Fruit fly (Drosophila melanogaster) whole organism, embryonic: ENCODE measurements around the gene CG46462.

Source experiments
- Abd-B ChIP-seq: fragments of 200-800 bp; sonication (Bioruptor generic); optimal IDR thresholded peaks from 2 replicates; lab custom pipeline; 2018; ENCODE audit warnings: missing biosample characterization, mild to moderate bottlenecking, missing genetic modification characterization, moderate library complexity
- Antp ChIP-seq: fragments of 200-800 bp; sonication (Bioruptor generic); optimal IDR thresholded peaks from 3 replicates; lab custom pipeline; 2016; ENCODE audit warnings: missing biosample characterization, missing genetic modification characterization
- CG10267 ChIP-seq: fragments of 200-800 bp; sonication (Bioruptor generic); optimal IDR thresholded peaks from 2 replicates; lab custom pipeline; 2018; ENCODE audit warnings: missing biosample characterization, mild to moderate bottlenecking, missing genetic modification characterization, moderate library complexity
- CG10543 ChIP-seq: fragments of 200-800 bp; sonication (Bioruptor generic); optimal IDR thresholded peaks from 3 replicates; lab custom pipeline; 2017; ENCODE audit warnings: missing biosample characterization, mild to moderate bottlenecking, missing genetic modification characterization, moderate library complexity
- CG11695 ChIP-seq: fragments of 200-800 bp; sonication (Bioruptor generic); IDR thresholded peaks from 3 replicates; pipeline ENCODE4 v1.3.6; 2022; ENCODE audit warnings: missing biosample characterization, missing genetic modification characterization
- CG12942 ChIP-seq: fragments of 200-800 bp; sonication (Bioruptor generic); optimal IDR thresholded peaks from 3 replicates; lab custom pipeline; 2016; ENCODE audit warnings: missing biosample characterization, missing genetic modification characterization
- CG13894 ChIP-seq: fragments of 200-800 bp; sonication (Bioruptor generic); optimal IDR thresholded peaks from 3 replicates; lab custom pipeline; 2018; ENCODE audit warnings: missing biosample characterization, mild to moderate bottlenecking, missing genetic modification characterization, moderate library complexity
- CG15479 ChIP-seq: fragments of 200-800 bp; sonication (Bioruptor generic); optimal IDR thresholded peaks from 3 replicates; lab custom pipeline; 2019; ENCODE audit warnings: missing biosample characterization, mild to moderate bottlenecking, missing genetic modification characterization, moderate library complexity
- CG1602 ChIP-seq: fragments of 200-800 bp; sonication (Bioruptor generic); optimal IDR thresholded peaks from 3 replicates; lab custom pipeline; 2016; ENCODE audit warnings: missing biosample characterization, missing genetic modification characterization
- CG17912 ChIP-seq: fragments of 200-800 bp; sonication (Bioruptor generic); optimal IDR thresholded peaks from 2 replicates; lab custom pipeline; 2018; ENCODE audit warnings: missing biosample characterization, mild to moderate bottlenecking, missing genetic modification characterization
- CG1792 ChIP-seq: fragments of 200-800 bp; sonication (Bioruptor generic); optimal IDR thresholded peaks from 2 replicates; lab custom pipeline; 2016; ENCODE audit warnings: missing biosample characterization, missing genetic modification characterization
- CG30020 ChIP-seq: fragments of 200-800 bp; optimal IDR thresholded peaks from 2 replicates; lab custom pipeline; 2019; ENCODE audit warnings: missing biosample characterization, mild to moderate bottlenecking, missing genetic modification characterization, moderate library complexity
- CG31388 ChIP-seq: fragments of 200-800 bp; sonication (Bioruptor generic); optimal IDR thresholded peaks from 2 replicates; lab custom pipeline; 2016; ENCODE audit warnings: missing biosample characterization, missing genetic modification characterization
- CG3281 ChIP-seq: fragments of 200-800 bp; sonication (Bioruptor generic); optimal IDR thresholded peaks from 3 replicates; lab custom pipeline; 2017; ENCODE audit warnings: missing biosample characterization, mild to moderate bottlenecking, missing genetic modification characterization
- CG34422 ChIP-seq: fragments of 200-800 bp; sonication (Bioruptor generic); IDR thresholded peaks from 3 replicates; pipeline ENCODE4 v1.3.6; 2022; ENCODE audit warnings: missing biosample characterization, missing genetic modification characterization
- CG42726 ChIP-seq: fragments of 200-800 bp; sonication (Bioruptor generic); IDR thresholded peaks from 2 replicates; pipeline ENCODE4 v1.3.6; 2022; ENCODE audit warnings: missing biosample characterization, missing genetic modification characterization; ENCODE audit not compliant: partially characterized antibody
- CG43689 ChIP-seq: fragments of 200-800 bp; sonication (Bioruptor generic); IDR thresholded peaks from 2 replicates; pipeline ENCODE4 v1.3.6; 2022; ENCODE audit warnings: missing biosample characterization, missing genetic modification characterization
- CG8281 ChIP-seq: fragments of 200-800 bp; sonication (Bioruptor generic); optimal IDR thresholded peaks from 2 replicates; lab custom pipeline; 2018; ENCODE audit warnings: missing biosample characterization, mild to moderate bottlenecking, missing genetic modification characterization, moderate library complexity
- CG9215 ChIP-seq: fragments of 200-800 bp; sonication (Bioruptor generic); IDR thresholded peaks from 2 replicates; pipeline ENCODE4 v1.3.6; 2022; ENCODE audit warnings: missing biosample characterization, missing genetic modification characterization
- CoRest ChIP-seq: fragments of 200-800 bp; sonication (Bioruptor generic); optimal IDR thresholded peaks from 3 replicates; lab custom pipeline; 2018; ENCODE audit warnings: missing biosample characterization, mild to moderate bottlenecking, missing genetic modification characterization, moderate library complexity
- Dll ChIP-seq: fragments of 200-800 bp; sonication (Bioruptor generic); IDR thresholded peaks from 4 replicates; pipeline ENCODE4 v1.3.6; 2022; ENCODE audit warnings: missing biosample characterization, missing genetic modification characterization; ENCODE audit not compliant: partially characterized antibody
- Elba2 ChIP-seq: fragments of 200-800 bp; sonication (Bioruptor generic); optimal IDR thresholded peaks from 3 replicates; lab custom pipeline; 2016; ENCODE audit warnings: missing biosample characterization, missing genetic modification characterization
- H2.0 ChIP-seq: fragments of 200-800 bp; sonication (Bioruptor generic); IDR thresholded peaks from 2 replicates; pipeline ENCODE4 v1.3.6; 2022; ENCODE audit warnings: missing biosample characterization, missing genetic modification characterization
- Hr51 ChIP-seq, 2 experiments: fragments of 200-800 bp; sonication (Bioruptor generic); optimal IDR thresholded peaks; 2 replicates in 1 of 2; 3 replicates in 1 of 2; lab custom pipeline; 2016 to 2018; ENCODE audit warnings: missing biosample characterization in 2 of 2, missing genetic modification characterization in 2 of 2, mild to moderate bottlenecking in 1 of 2, moderate library complexity in 1 of 2
- Jarid2 ChIP-seq: fragments of 200-800 bp; sonication (Bioruptor generic); optimal IDR thresholded peaks from 3 replicates; lab custom pipeline; 2017; ENCODE audit warnings: mild to moderate bottlenecking, missing biosample characterization, missing genetic modification reagents, missing genetic modification characterization
- MESR4 ChIP-seq: fragments of 200-800 bp; sonication (Bioruptor generic); optimal IDR thresholded peaks from 2 replicates; lab custom pipeline; 2018; ENCODE audit warnings: missing biosample characterization, mild to moderate bottlenecking, missing genetic modification characterization, moderate library complexity
- Med ChIP-seq: fragments of 200-800 bp; sonication (Bioruptor generic); peaks from one replicate; lab custom pipeline; 2016; ENCODE audit warnings: missing biosample characterization, missing genetic modification characterization, mild to moderate bottlenecking, inconsistent platforms, moderate library complexity
- NfI ChIP-seq: fragments of 200-800 bp; sonication (Bioruptor generic); optimal IDR thresholded peaks from 3 replicates; lab custom pipeline; 2018; ENCODE audit warnings: missing biosample characterization, mild to moderate bottlenecking, missing genetic modification characterization, moderate library complexity
- Oaz ChIP-seq: fragments of 200-800 bp; sonication (Bioruptor generic); IDR thresholded peaks from 2 replicates; pipeline ENCODE4 v1.3.6; 2022; ENCODE audit warnings: missing biosample characterization, missing genetic modification characterization
- Optix ChIP-seq: fragments of 200-800 bp; sonication (Bioruptor generic); IDR thresholded peaks from 3 replicates; pipeline ENCODE4 v1.3.6; 2022; ENCODE audit warnings: missing biosample characterization, missing genetic modification characterization
- Usf ChIP-seq: fragments of 200-800 bp; sonication (Bioruptor generic); optimal IDR thresholded peaks from 2 replicates; lab custom pipeline; 2017; ENCODE audit warnings: missing genotype, missing biosample characterization, missing genetic modification characterization
- btn ChIP-seq: fragments of 200-800 bp; sonication (Bioruptor generic); optimal IDR thresholded peaks from 2 replicates; lab custom pipeline; 2016; ENCODE audit warnings: missing biosample characterization, missing genetic modification characterization
- dpn ChIP-seq, 2 experiments: fragments of 200-800 bp; sonication (Bioruptor generic); optimal IDR thresholded peaks; 3 replicates each; lab custom pipeline; 2016; ENCODE audit warnings: missing biosample characterization in 2 of 2, missing genetic modification characterization in 2 of 2
- dysf ChIP-seq: fragments of 200-800 bp; sonication (Bioruptor generic); IDR thresholded peaks from 3 replicates; pipeline ENCODE4 v1.3.6; 2022; ENCODE audit warnings: missing biosample characterization, missing genetic modification characterization
- gfzf ChIP-seq: fragments of 200-800 bp; sonication (Bioruptor generic); optimal IDR thresholded peaks from 2 replicates; lab custom pipeline; 2016; ENCODE audit warnings: missing biosample characterization, mild to moderate bottlenecking, missing genetic modification characterization, moderate library complexity
- hth ChIP-seq: fragments of >200 bp; optimal IDR thresholded peaks from 2 replicates; lab custom pipeline; 2017; ENCODE audit warnings: inconsistent platforms
- kay ChIP-seq: fragments of 200-800 bp; sonication (Bioruptor generic); optimal IDR thresholded peaks from 2 replicates; lab custom pipeline; 2016; ENCODE audit warnings: missing biosample characterization, missing genetic modification characterization
- pb ChIP-seq: fragments of 200-800 bp; sonication (Bioruptor generic); optimal IDR thresholded peaks from 3 replicates; lab custom pipeline; 2016; ENCODE audit warnings: missing biosample characterization, missing genetic modification characterization
- sc ChIP-seq, 3 experiments: fragments of >200 bp in 2 of 3; fragments of 200-800 bp in 1 of 3; sonication (Bioruptor generic) in 1 of 3; optimal IDR thresholded peaks; 2 replicates in 2 of 3; 3 replicates in 1 of 3; lab custom pipeline; 2017; ENCODE audit warnings: mild to moderate bottlenecking in 1 of 3, missing biosample characterization in 1 of 3, missing genetic modification characterization in 1 of 3, missing genetic modification reagents in 1 of 3
- sisA ChIP-seq: fragments of 200-800 bp; sonication (Bioruptor generic); IDR thresholded peaks from 2 replicates; pipeline ENCODE4 v1.3.6; 2022; ENCODE audit warnings: missing biosample characterization, missing genetic modification characterization
- tin ChIP-seq: fragments of 200-800 bp; sonication (Bioruptor generic); optimal IDR thresholded peaks from 3 replicates; lab custom pipeline; 2016; ENCODE audit warnings: missing biosample characterization, missing genetic modification characterization
- tio ChIP-seq: fragments of 200-800 bp; sonication (Bioruptor generic); optimal IDR thresholded peaks from 2 replicates; lab custom pipeline; 2017; ENCODE audit warnings: missing biosample characterization, missing genetic modification characterization, inconsistent platforms
- tll ChIP-seq, 2 experiments: fragments of 200-800 bp in 1 of 2; fragments of >200 bp in 1 of 2; sonication (Bioruptor generic) in 1 of 2; optimal IDR thresholded peaks; 2 replicates each; lab custom pipeline; 2017 to 2019; ENCODE audit warnings: missing biosample characterization in 2 of 2, missing genetic modification characterization in 2 of 2, mild to moderate bottlenecking in 1 of 2, moderate library complexity in 1 of 2
- tna ChIP-seq: fragments of 200-800 bp; sonication (Bioruptor generic); IDR thresholded peaks from 2 replicates; pipeline ENCODE4 v1.3.6; 2022; ENCODE audit warnings: missing biosample characterization, missing genetic modification characterization; ENCODE audit not compliant: partially characterized antibody
- wek ChIP-seq: fragments of 200-800 bp; sonication (Bioruptor generic); optimal IDR thresholded peaks from 3 replicates; lab custom pipeline; 2018; ENCODE audit warnings: missing biosample characterization, mild to moderate bottlenecking, missing genetic modification characterization, moderate library complexity
- yki ChIP-seq: fragments of >200 bp; optimal IDR thresholded peaks from 3 replicates; lab custom pipeline; 2018
- zen2 ChIP-seq: fragments of 200-800 bp; sonication (Bioruptor generic); IDR thresholded peaks from 3 replicates; pipeline ENCODE4 v1.3.6; 2022; ENCODE audit warnings: missing biosample characterization, missing genetic modification characterization; ENCODE audit not compliant: partially characterized antibody
- zf30C ChIP-seq: fragments of 200-800 bp; sonication (Bioruptor generic); optimal IDR thresholded peaks from 3 replicates; lab custom pipeline; 2018; ENCODE audit warnings: missing biosample characterization, mild to moderate bottlenecking, missing genetic modification characterization

The CG46462 gene

DNA sequence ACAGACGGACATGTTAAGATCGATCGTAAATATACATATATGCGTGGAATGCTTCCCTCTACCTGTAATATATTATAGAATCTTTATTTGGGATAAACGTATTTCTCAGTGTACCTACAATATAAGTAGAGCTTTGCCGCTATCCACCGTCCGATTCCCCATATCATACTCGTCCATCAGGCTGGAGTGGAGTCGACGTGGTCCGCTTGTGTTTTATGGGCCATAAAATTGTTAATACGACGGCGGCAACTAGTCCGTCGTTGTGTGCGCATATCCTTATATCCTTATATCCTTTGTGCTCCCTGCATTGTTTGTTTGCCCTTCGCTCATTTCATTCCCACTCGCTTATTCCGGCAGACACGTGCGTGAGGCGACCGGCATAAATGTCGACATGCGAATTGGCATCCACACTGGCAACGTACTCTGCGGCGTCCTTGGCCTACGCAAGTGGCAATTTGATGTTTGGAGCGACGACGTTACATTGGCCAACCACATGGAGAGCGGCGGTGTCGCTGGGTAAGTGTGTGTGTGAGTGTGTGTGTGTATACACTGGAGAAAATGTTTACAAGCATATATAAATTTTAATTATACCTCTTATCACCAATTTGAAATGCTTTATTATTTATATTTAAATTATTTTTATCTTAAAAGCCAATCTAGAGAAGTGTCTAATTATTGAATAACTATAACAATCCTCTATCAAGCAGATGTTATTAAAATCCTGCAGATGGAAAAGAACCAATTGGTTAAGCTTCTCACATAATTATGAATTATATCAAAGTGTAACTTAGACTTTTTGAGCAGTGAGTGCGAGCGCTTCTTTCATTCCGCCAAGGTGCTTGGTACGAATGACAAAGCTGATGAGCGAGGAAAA, 37.5 kb downstream of the CG46462 start (continued):
- TF ChIP-seq CG1792 (GFP tag; lab: Kevin White, UChicago) (no peak), CG13894 (tag; lab: Kevin White, UChicago) (peak; percentile 64), Usf (GFP tag; lab: Kevin White, UChicago) (no peak), tna (GFP tag; lab: Robert Waterston, UW) (no peak), CoRest (tag; lab: Kevin White, UChicago) (peak; percentile 28), Oaz (GFP tag; lab: Robert Waterston, UW) (no peak), tin (no peak), hth (lab: Kevin White, UChicago) (no peak), CG43689 (GFP tag; lab: Robert Waterston, UW) (no peak), CG12942 (GFP tag; lab: Kevin White, UChicago) (no peak), tio (GFP tag; lab: Kevin White, UChicago) (no peak), Jarid2 (no peak), CG8281 (tag; lab: Kevin White, UChicago) (no peak), Optix (GFP tag; lab: Robert Waterston, UW) (0 out of 3 replicates have a peak, but pooled peaks have one; percentile 9), CG17912 (GFP tag; lab: Kevin White, UChicago) (no peak), CG1602 (GFP tag; lab: Kevin White, UChicago) (no peak), CG11695 (GFP tag; lab: Robert Waterston, UW) (no peak), CG9215 (GFP tag; lab: Robert Waterston, UW) (no peak), Med (GFP tag; lab: Kevin White, UChicago) (no peak), Antp (GFP tag; lab: Kevin White, UChicago) (no peak), gfzf (GFP tag; lab: Kevin White, UChicago) (no peak), dysf (GFP tag; lab: Robert Waterston, UW) (0 out of 3 replicates have a peak, but pooled peaks have one; percentile 8), MESR4 (no peak), NfI (GFP tag; lab: Kevin White, UChicago) (no peak), CG15479 (no peak), pb (GFP tag; lab: Kevin White, UChicago) (no peak), Dll (GFP tag; lab: Robert Waterston, UW) (no peak), yki (no peak), CG10543 (GFP tag; lab: Kevin White, UChicago) (no peak), kay (no peak), CG10267 (tag; lab: Kevin White, UChicago) (no peak), CG30020 (no peak), sc (optimal IDR thresholded peaks at IDR 0.05; lab: Kevin White, UChicago) (no peak), sc (GFP tag; optimal IDR thresholded peaks at IDR 0.05; lab: Kevin White, UChicago) (no peak), zen2 (GFP tag; lab: Robert Waterston, UW) (no peak), CG34422 (no peak), sisA (no peak), btn (no peak), Abd-B (GFP tag; lab: Kevin White, UChicago) (no peak), CG31388 (no peak), wek (no peak), zf30C (no peak), Hr51 (GFP tag; optimal IDR thresholded peaks at IDR 0.05; lab: Kevin White, UChicago) (peak in 1 of 2 experiments; percentile 59), CG42726 (GFP tag; lab: Robert Waterston, UW) (no peak), Elba2 (GFP tag; lab: Kevin White, UChicago) (no peak), H2.0 (no peak), dpn (GFP tag; optimal IDR thresholded peaks at IDR 0.05; lab: Kevin White, UChicago) (no peak), CG3281 (peak; percentile 31), tll (GFP tag; optimal IDR thresholded peaks at IDR 0.05; lab: Kevin White, UChicago) (no peak)
